Worm (Caenorhabditis elegans): ENCODE data around the gene syx-16.
A peak's percentile ranks its signal among the peaks of the same experiment; 100 is the strongest.

Gene syx-16

DNA sequence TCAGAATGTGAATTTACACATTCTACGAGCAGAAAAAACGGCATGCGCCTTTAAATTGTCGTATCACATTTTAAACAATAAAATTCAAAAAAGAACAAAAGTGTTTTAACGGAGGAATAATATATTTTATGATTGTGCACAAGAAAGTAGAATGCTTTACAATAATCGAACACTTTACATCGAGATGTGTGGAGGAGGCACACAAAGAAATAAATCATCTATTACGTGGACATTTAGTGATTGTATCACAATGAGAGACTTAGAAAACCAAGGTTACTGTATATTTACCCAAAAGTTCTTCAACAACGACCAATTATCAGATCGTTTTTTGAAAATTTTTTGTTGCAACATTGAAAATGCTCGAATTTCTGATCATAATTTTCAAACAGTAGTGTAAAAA lies 1.4 kb upstream of the syx-16 start:
- no peak for TF ChIP-seq nhr-21 (tag; optimal IDR thresholded peaks at IDR 0.05)
- TF ChIP-seq nhr-11 (tag; optimal IDR thresholded peaks at IDR 0.05), result no peak
- TF ChIP-seq gmeb-1 (tag; optimal IDR thresholded peaks at IDR 0.05), result no peak
- no peak for TF ChIP-seq dmd-4 (tag; optimal IDR thresholded peaks at IDR 0.05)
- TF ChIP-seq F13H6.1 (tag; optimal IDR thresholded peaks at IDR 0.05), result no peak
- TF ChIP-seq snpc-4 (tag; optimal IDR thresholded peaks at IDR 0.05), result no peak
- TF ChIP-seq lin-13 (GFP tag; optimal IDR thresholded peaks at IDR 0.05), result no peak
- no peak for TF ChIP-seq elt-3 (tag; optimal IDR thresholded peaks at IDR 0.05)
- no peak for TF ChIP-seq mab-5 (tag; optimal IDR thresholded peaks at IDR 0.05)
- no peak for TF ChIP-seq nhr-25 (tag; optimal IDR thresholded peaks at IDR 0.05)
- TF ChIP-seq nhr-129 (tag; optimal IDR thresholded peaks at IDR 0.05), result no peak
- no peak for TF ChIP-seq nhr-12 (tag; optimal IDR thresholded peaks at IDR 0.05)
- no peak for TF ChIP-seq ZK546.5 (tag; optimal IDR thresholded peaks at IDR 0.05)
- no peak for TF ChIP-seq skn-1 (tag; optimal IDR thresholded peaks at IDR 0.05)
- no peak for TF ChIP-seq aly-2 (tag; optimal IDR thresholded peaks at IDR 0.05)
- no peak for TF ChIP-seq R02D3.7 (tag; optimal IDR thresholded peaks at IDR 0.05)
- no peak for TF ChIP-seq ztf-4 (tag; optimal IDR thresholded peaks at IDR 0.05)

DNA sequence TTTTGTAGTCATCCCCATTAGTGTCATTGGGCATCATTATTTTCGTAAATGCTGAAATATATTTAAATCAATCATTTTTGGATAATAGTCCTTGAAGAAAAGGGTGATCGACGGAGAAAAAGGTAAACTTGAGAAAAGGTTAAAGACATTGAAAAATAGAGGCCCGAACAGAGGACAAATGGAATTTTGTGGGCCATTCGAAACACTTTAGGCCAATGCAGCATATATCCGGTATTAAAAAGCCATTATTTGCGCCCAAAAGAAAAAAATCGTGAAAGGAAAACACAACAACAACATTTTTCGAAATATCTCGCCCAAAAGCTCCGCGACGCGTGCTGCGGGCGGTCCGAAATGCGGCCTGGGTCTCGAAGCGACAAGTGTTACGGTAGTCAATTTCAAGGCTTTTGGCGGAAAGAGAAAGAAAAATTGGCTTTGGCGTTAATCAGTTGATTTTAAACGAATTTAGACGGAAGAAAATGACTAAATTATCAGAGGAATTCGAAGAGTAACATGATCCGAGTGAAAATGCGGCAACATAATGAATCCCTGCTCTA lies 2.0 kb downstream of the syx-16 start, which contains the start of gene morc-1:
Gene morc-1, minus strand, starts transcription at position 51 of the 554 bp plus-strand sequence.
- no peak for TF ChIP-seq mdl-1 (tag; optimal IDR thresholded peaks at IDR 0.05)
- no peak for TF ChIP-seq alr-1 (tag; optimal IDR thresholded peaks at IDR 0.05)
- TF ChIP-seq unc-55 (GFP tag; optimal IDR thresholded peaks at IDR 0.05), result no peak
- no peak for TF ChIP-seq crh-2 (tag; optimal IDR thresholded peaks at IDR 0.05)
- TF ChIP-seq lin-13 (GFP tag; optimal IDR thresholded peaks at IDR 0.05), result no peak
- TF ChIP-seq C34F6.9 (tag; optimal IDR thresholded peaks at IDR 0.05), result no peak
- no peak for TF ChIP-seq nhr-21 (tag; optimal IDR thresholded peaks at IDR 0.05)
- TF ChIP-seq mbf-1 (tag; optimal IDR thresholded peaks at IDR 0.05), result no peak
- TF ChIP-seq nhr-23 (tag; optimal IDR thresholded peaks at IDR 0.05), result no peak
- TF ChIP-seq ceh-82 (tag; optimal IDR thresholded peaks at IDR 0.05), result no peak
- TF ChIP-seq sem-4 (tag; optimal IDR thresholded peaks at IDR 0.05), result no peak

DNA sequence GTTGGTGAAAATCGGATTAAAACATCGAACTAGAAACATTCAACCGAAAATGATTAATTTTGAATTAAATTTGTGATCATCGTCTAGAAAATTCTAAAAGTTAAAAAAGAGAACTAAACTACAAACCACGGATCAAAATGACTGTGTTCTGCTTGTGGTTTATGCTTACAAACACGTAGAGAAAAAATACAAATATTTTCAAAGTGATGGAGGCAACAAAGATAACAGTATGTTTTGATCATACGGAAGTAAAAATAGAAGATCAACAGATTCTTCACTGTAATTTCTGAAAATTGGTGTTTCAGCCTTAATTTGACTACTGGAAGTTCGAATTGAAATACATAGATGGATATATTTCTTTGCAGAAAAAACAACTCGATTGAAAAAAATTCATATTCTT lies 5.6 kb downstream of the syx-16 start:
- TF ChIP-seq unc-55 (GFP tag; optimal IDR thresholded peaks at IDR 0.05) (no peak), snpc-4 (tag; optimal IDR thresholded peaks at IDR 0.05) (no peak), unc-39 (tag; optimal IDR thresholded peaks at IDR 0.05) (no peak), alr-1 (tag; optimal IDR thresholded peaks at IDR 0.05) (no peak), nhr-10 (tag; optimal IDR thresholded peaks at IDR 0.05) (no peak), mbf-1 (tag; optimal IDR thresholded peaks at IDR 0.05) (no peak), R02D3.7 (tag; optimal IDR thresholded peaks at IDR 0.05) (no peak), ZK546.5 (tag; optimal IDR thresholded peaks at IDR 0.05) (no peak), ztf-11 (tag; optimal IDR thresholded peaks at IDR 0.05) (no peak), ceh-82 (tag; optimal IDR thresholded peaks at IDR 0.05) (no peak), nhr-25 (tag; optimal IDR thresholded peaks at IDR 0.05) (no peak), ztf-1 (GFP tag; conservative IDR thresholded peaks at IDR 0.05) (no peak), elt-1 (tag; optimal IDR thresholded peaks at IDR 0.05) (no peak)

DNA sequence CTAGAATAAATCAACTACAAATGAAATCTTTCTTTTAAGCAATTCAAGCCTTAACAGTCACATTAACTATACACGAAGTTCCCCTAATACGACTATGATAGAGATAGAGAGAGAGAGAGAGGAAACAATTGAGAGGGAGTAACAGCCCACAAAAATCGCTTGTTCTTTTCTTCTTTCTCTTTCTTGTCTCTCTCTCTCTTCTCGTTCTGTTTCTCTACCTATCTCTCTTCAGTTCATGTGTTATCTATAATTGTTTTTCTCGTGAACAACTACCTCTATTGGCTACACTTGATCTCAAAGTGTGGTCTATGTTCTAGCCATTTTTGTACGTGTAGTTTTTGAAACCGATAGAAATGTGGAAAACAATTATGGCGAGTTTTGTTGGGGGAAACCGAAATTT lies 6.3 kb downstream of the syx-16 start:
- TF ChIP-seq egl-27 (tag; optimal IDR thresholded peaks at IDR 0.05), result peak; percentile 51
- peak; percentile 70 for TF ChIP-seq blmp-1 (tag; optimal IDR thresholded peaks at IDR 0.05; ENCODE audit: insufficient read depth)
- peak; percentile 63 for TF ChIP-seq sma-3 (GFP tag; optimal IDR thresholded peaks at IDR 0.05)
- peak; percentile 80 for TF ChIP-seq sma-9 (GFP tag; optimal IDR thresholded peaks at IDR 0.05)
- no peak for TF ChIP-seq sma-9 (tag; optimal IDR thresholded peaks at IDR 0.05)
- peak; percentile 7 to 51 for TF ChIP-seq lsy-2 (tag; optimal IDR thresholded peaks at IDR 0.05)
- TF ChIP-seq unc-55 (GFP tag; optimal IDR thresholded peaks at IDR 0.05), result peak; percentile 45
- TF ChIP-seq unc-39 (tag; optimal IDR thresholded peaks at IDR 0.05), result no peak
- peak; percentile 92 for TF ChIP-seq nhr-25 (tag; optimal IDR thresholded peaks at IDR 0.05)
- no peak for TF ChIP-seq nhr-237 (tag; optimal IDR thresholded peaks at IDR 0.05)
- TF ChIP-seq C34F6.9 (tag; optimal IDR thresholded peaks at IDR 0.05), result peak; percentile 74
- peak; percentile 86 for TF ChIP-seq crh-2 (tag; optimal IDR thresholded peaks at IDR 0.05)
- peak; percentile 80 for TF ChIP-seq nhr-129 (tag; optimal IDR thresholded peaks at IDR 0.05)
- TF ChIP-seq F13H6.1 (tag; optimal IDR thresholded peaks at IDR 0.05), result peak; percentile 54
- TF ChIP-seq lin-13 (GFP tag; optimal IDR thresholded peaks at IDR 0.05), result peak; percentile 55
- no peak for TF ChIP-seq lin-11 (tag; optimal IDR thresholded peaks at IDR 0.05)
- peak; percentile 85 for TF ChIP-seq fos-1 (tag; optimal IDR thresholded peaks at IDR 0.05)
- peak; percentile 54 for TF ChIP-seq gmeb-1 (tag; optimal IDR thresholded peaks at IDR 0.05)
- no peak for TF ChIP-seq sem-4 (tag; optimal IDR thresholded peaks at IDR 0.05)
- no peak for TF ChIP-seq skn-1 (tag; optimal IDR thresholded peaks at IDR 0.05)
- TF ChIP-seq nhr-21 (tag; optimal IDR thresholded peaks at IDR 0.05), result peak; percentile 55
- TF ChIP-seq ztf-4 (tag; optimal IDR thresholded peaks at IDR 0.05), result peak; percentile 51
- TF ChIP-seq nhr-6 (tag; optimal IDR thresholded peaks at IDR 0.05), result peak; percentile 71
